Fruit fly (Drosophila melanogaster) whole organism, pupa: ENCODE results near the gene Myc.
A peak's percentile ranks its signal among the peaks of the same experiment; 100 is the strongest.

Source experiments
- CG10348 ChIP-seq: fragments of 200-800 bp; sonication (Bioruptor generic); IDR thresholded peaks from 2 replicates; pipeline ENCODE4 v1.3.6; 2022; ENCODE audit warnings: missing biosample characterization, missing genetic modification characterization
- CG12605 ChIP-seq: fragments of 200-800 bp; sonication (Bioruptor generic); IDR thresholded peaks from 2 replicates; pipeline ENCODE4 v1.3.6; 2022; ENCODE audit warnings: missing biosample characterization, missing genetic modification characterization
- CG13204 ChIP-seq: fragments of 200-800 bp; sonication (Bioruptor generic); optimal IDR thresholded peaks from 2 replicates; lab custom pipeline; 2018; ENCODE audit warnings: missing biosample characterization, mild to moderate bottlenecking, missing genetic modification characterization, moderate library complexity
- CG14655 ChIP-seq: fragments of 200-800 bp; sonication (Bioruptor generic); optimal IDR thresholded peaks from 3 replicates; lab custom pipeline; 2017; ENCODE audit warnings: mild to moderate bottlenecking, missing biosample characterization, missing genetic modification reagents, missing genetic modification characterization
- CG15710 ChIP-seq: fragments of 200-800 bp; sonication (Bioruptor generic); optimal IDR thresholded peaks from 2 replicates; lab custom pipeline; 2018; ENCODE audit warnings: missing biosample characterization, mild to moderate bottlenecking, missing genetic modification characterization, moderate library complexity
- CG17806 ChIP-seq: fragments of 200-800 bp; sonication (Bioruptor generic); optimal IDR thresholded peaks from 2 replicates; lab custom pipeline; 2018; ENCODE audit warnings: missing biosample characterization, mild to moderate bottlenecking, missing genetic modification characterization, moderate library complexity
- CG32121 ChIP-seq: fragments of 200-800 bp; sonication (Bioruptor generic); IDR thresholded peaks from 2 replicates; pipeline ENCODE4 v1.3.6; 2022; ENCODE audit warnings: missing biosample characterization, missing genetic modification characterization
- CG34367 ChIP-seq: fragments of 200-800 bp; sonication (Bioruptor generic); optimal IDR thresholded peaks from 2 replicates; lab custom pipeline; 2018; ENCODE audit warnings: missing biosample characterization, mild to moderate bottlenecking, missing genetic modification characterization
- CG4496 ChIP-seq: fragments of 200-800 bp; sonication (Bioruptor generic); IDR thresholded peaks from 3 replicates; pipeline ENCODE4 v1.3.6; 2022; ENCODE audit warnings: missing biosample characterization, missing genetic modification characterization
- CG8159 ChIP-seq: fragments of 200-800 bp; sonication (Bioruptor generic); optimal IDR thresholded peaks from 3 replicates; lab custom pipeline; 2018; ENCODE audit warnings: missing biosample characterization, mild to moderate bottlenecking, missing genetic modification characterization, moderate library complexity
- CG8301 ChIP-seq: fragments of 200-800 bp; sonication (Bioruptor generic); optimal IDR thresholded peaks from 2 replicates; lab custom pipeline; 2018; ENCODE audit warnings: missing biosample characterization, mild to moderate bottlenecking, missing genetic modification characterization
- CG9948 ChIP-seq: fragments of 200-800 bp; sonication (Bioruptor generic); optimal IDR thresholded peaks from 2 replicates; lab custom pipeline; 2018; ENCODE audit warnings: missing biosample characterization, mild to moderate bottlenecking, missing genetic modification characterization, moderate library complexity
- D1 ChIP-seq: fragments of 200-800 bp; sonication (Bioruptor generic); optimal IDR thresholded peaks from 2 replicates; lab custom pipeline; 2018; ENCODE audit warnings: missing biosample characterization, mild to moderate bottlenecking, missing genetic modification characterization, moderate library complexity
- EcR ChIP-seq: fragments of 200-800 bp; sonication (Bioruptor generic); optimal IDR thresholded peaks from 3 replicates; lab custom pipeline; 2019; ENCODE audit warnings: missing biosample characterization, missing genetic modification characterization, mild to moderate bottlenecking, moderate library complexity, missing genetic modification reagents
- Ets98B ChIP-seq: fragments of 200-800 bp; sonication (Bioruptor generic); IDR thresholded peaks from 2 replicates; pipeline ENCODE4 v1.3.6; 2022; ENCODE audit warnings: missing biosample characterization, missing genetic modification characterization
- Pif1A ChIP-seq: fragments of 200-800 bp; sonication (Bioruptor generic); optimal IDR thresholded peaks from 3 replicates; lab custom pipeline; 2016; ENCODE audit warnings: missing biosample characterization, missing genetic modification characterization
- Pif1B ChIP-seq: fragments of 200-800 bp; sonication (Bioruptor generic); optimal IDR thresholded peaks from 3 replicates; lab custom pipeline; 2016; ENCODE audit warnings: missing biosample characterization, missing genetic modification characterization
- Snoo ChIP-seq: fragments of 200-800 bp; sonication (Bioruptor generic); optimal IDR thresholded peaks from 3 replicates; lab custom pipeline; 2017; ENCODE audit warnings: missing biosample characterization, mild to moderate bottlenecking, missing genetic modification characterization, inconsistent platforms
- fd96Ca ChIP-seq: fragments of 200-800 bp; sonication (Bioruptor generic); IDR thresholded peaks from 3 replicates; pipeline ENCODE4 v1.3.6; 2022; ENCODE audit warnings: missing biosample characterization, missing genetic modification characterization
- gl ChIP-seq: fragments of 200-800 bp; sonication (Bioruptor generic); optimal IDR thresholded peaks from 2 replicates; lab custom pipeline; 2018; ENCODE audit warnings: missing biosample characterization, mild to moderate bottlenecking, missing genetic modification characterization
- rn ChIP-seq: fragments of 200-800 bp; sonication (Bioruptor generic); IDR thresholded peaks from 2 replicates; pipeline ENCODE4 v1.3.6; 2022; ENCODE audit warnings: missing biosample characterization, missing genetic modification characterization

The Myc gene

DNA sequence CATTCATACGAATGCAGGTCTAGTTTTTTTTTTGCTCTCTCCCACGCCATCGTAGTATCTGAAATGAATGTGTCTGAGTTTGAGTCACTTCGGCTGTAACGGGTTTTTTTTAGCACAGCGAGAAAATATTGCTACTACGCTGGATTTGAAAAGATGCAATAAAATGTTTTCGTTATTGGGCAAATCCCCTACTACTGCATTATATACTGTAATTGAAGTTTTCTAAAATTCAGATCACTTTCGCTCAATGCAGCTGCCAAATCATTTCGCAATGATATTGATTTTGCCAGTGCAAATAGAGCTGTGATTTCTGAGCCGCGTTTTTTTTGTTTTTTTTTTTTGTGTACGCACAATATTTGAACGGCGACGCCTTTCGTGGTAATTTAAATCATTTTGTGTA, 60.0 kb downstream of the Myc start:
- peak; percentile 72 for TF ChIP-seq CG12605 (GFP tag; lab: Robert Waterston, UW)
- TF ChIP-seq CG34367 (tag; lab: Kevin White, UChicago): peak; percentile 79
- TF ChIP-seq Pif1A: peak; percentile 89
- peak; percentile 77 for TF ChIP-seq CG8301 (tag; lab: Kevin White, UChicago)
- no peak for TF ChIP-seq CG13204
- TF ChIP-seq Ets98B (GFP tag; lab: Robert Waterston, UW): peak; percentile 91
- peak; percentile 64; the same call in 1 of the 2 replicates for TF ChIP-seq CG10348 (GFP tag; lab: Robert Waterston, UW)
- TF ChIP-seq CG14655 (GFP tag; lab: Kevin White, UChicago): peak; percentile 73
- peak; percentile 71 for TF ChIP-seq Snoo (tag; lab: Kevin White, UChicago)
- TF ChIP-seq CG4496 (GFP tag; lab: Robert Waterston, UW): peak; percentile 92
- peak; percentile 91 for TF ChIP-seq CG32121
- TF ChIP-seq D1 (tag; lab: Kevin White, UChicago): peak; percentile 61
- peak; percentile 86 for TF ChIP-seq CG15710 (tag; lab: Kevin White, UChicago)
- TF ChIP-seq fd96Ca (GFP tag; lab: Robert Waterston, UW): peak; percentile 91
- peak; percentile 25 for TF ChIP-seq EcR
- TF ChIP-seq gl: peak; percentile 52
- TF ChIP-seq Pif1B (GFP tag; lab: Kevin White, UChicago): peak; percentile 80
- peak; percentile 70 for TF ChIP-seq rn (GFP tag; lab: Robert Waterston, UW)
- TF ChIP-seq CG8159 (tag; lab: Kevin White, UChicago): peak; percentile 87
- peak; percentile 81 for TF ChIP-seq CG17806 (tag; lab: Kevin White, UChicago)
- peak; percentile 77 for TF ChIP-seq CG9948 (tag; lab: Kevin White, UChicago)

DNA sequence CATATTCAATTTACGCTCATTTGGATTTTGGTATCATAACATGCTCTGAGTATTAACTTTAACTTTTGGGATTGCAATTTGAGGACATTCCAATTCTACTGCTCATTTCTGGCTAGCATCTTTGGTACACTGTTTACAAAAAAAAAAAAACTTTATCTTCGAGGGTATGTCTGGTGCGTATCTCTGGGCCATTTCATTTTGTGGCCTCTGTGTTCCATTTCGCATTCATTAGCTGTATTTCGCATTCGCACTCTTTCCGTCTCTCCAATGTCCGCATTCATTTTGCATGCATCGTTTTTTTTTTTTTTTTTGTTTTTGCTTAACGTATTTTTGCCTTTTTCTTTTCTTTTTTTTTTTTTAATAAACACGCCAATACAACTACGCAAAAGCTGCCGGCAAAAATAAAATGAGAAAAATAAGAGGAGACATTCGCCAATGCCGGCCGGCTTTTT, 60.7 kb downstream of the Myc start:
- TF ChIP-seq CG8159 (tag; lab: Kevin White, UChicago) (peak; percentile 88), CG9948 (tag; lab: Kevin White, UChicago) (peak; percentile 66), CG15710 (tag; lab: Kevin White, UChicago) (peak; percentile 88), fd96Ca (GFP tag; lab: Robert Waterston, UW) (peak; percentile 81), CG12605 (GFP tag; lab: Robert Waterston, UW) (peak; percentile 97), CG32121 (peak; percentile 93), D1 (tag; lab: Kevin White, UChicago) (peak; percentile 44), CG8301 (tag; lab: Kevin White, UChicago) (peak; percentile 69), CG4496 (GFP tag; lab: Robert Waterston, UW) (peak; percentile 95), Pif1B (GFP tag; lab: Kevin White, UChicago) (peak; percentile 94), Snoo (tag; lab: Kevin White, UChicago) (peak; percentile 95), CG14655 (GFP tag; lab: Kevin White, UChicago) (peak; percentile 73), CG17806 (tag; lab: Kevin White, UChicago) (peak; percentile 83), EcR (no peak), CG10348 (GFP tag; lab: Robert Waterston, UW) (no peak), Pif1A (peak; percentile 96), rn (GFP tag; lab: Robert Waterston, UW) (peak; percentile 86), CG13204 (peak; percentile 80), CG34367 (tag; lab: Kevin White, UChicago) (peak; percentile 57), Ets98B (GFP tag; lab: Robert Waterston, UW) (peak; percentile 93), gl (peak; percentile 58)

DNA sequence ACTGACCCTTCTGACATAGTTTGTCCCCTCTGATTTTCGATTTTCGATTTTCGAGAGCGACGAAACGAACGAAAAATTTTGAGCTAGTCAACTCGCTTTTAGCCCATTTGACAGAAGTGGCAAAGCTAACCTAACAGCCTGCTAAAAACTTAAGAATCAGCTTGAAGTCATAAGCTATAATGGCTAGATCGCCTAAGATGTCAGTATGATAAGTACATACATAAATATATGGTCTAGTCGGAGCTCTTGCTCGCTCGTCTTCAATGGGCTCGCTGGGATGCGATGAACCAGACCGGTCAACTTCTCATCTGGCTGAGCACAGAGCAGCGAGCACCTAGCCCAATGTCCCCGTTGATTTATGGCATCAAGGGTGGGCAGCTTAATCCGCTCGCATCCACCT, 62.7 kb downstream of the Myc start, which contains the start of gene CG14269:
Gene CG14269, minus strand, starts transcription at position 101 of the 400 bp plus-strand sequence.
- TF ChIP-seq CG15710 (tag; lab: Kevin White, UChicago) (no peak), CG14655 (GFP tag; lab: Kevin White, UChicago) (no peak), CG10348 (GFP tag; lab: Robert Waterston, UW) (no peak), Pif1A (no peak), gl (no peak), CG4496 (GFP tag; lab: Robert Waterston, UW) (no peak)

DNA sequence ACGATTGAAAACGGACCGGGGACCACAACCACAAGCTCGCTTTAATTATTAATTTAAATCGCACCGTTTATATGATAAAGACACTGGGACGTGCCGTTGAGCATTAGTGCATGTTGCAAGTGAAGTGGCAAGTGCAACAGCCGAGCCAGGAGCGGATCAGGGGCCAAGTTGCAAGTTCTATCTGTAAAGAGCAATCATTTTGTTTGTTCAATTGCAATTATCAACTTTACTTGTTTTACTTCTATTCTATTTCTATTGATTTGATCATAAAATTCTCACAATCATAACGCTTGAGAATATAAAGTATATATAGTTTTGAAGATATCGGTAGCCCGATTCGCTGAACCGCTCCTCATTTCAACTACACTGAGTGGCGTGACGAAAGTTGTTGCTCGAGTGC, 63.2 kb downstream of the Myc start:
- TF ChIP-seq CG9948 (tag; lab: Kevin White, UChicago) (peak; percentile 49), CG8159 (tag; lab: Kevin White, UChicago) (peak; percentile 61), D1 (tag; lab: Kevin White, UChicago) (no peak), Pif1B (GFP tag; lab: Kevin White, UChicago) (peak; percentile 43), CG32121 (no peak), CG17806 (tag; lab: Kevin White, UChicago) (peak; percentile 56), CG14655 (GFP tag; lab: Kevin White, UChicago) (peak; percentile 70), CG12605 (GFP tag; lab: Robert Waterston, UW) (no peak), gl (peak; percentile 8), Pif1A (peak; percentile 44), Ets98B (GFP tag; lab: Robert Waterston, UW) (no peak), CG34367 (tag; lab: Kevin White, UChicago) (peak; percentile 17), fd96Ca (GFP tag; lab: Robert Waterston, UW) (no peak), CG15710 (tag; lab: Kevin White, UChicago) (peak; percentile 59), rn (GFP tag; lab: Robert Waterston, UW) (no peak), CG8301 (tag; lab: Kevin White, UChicago) (peak; percentile 59)

DNA sequence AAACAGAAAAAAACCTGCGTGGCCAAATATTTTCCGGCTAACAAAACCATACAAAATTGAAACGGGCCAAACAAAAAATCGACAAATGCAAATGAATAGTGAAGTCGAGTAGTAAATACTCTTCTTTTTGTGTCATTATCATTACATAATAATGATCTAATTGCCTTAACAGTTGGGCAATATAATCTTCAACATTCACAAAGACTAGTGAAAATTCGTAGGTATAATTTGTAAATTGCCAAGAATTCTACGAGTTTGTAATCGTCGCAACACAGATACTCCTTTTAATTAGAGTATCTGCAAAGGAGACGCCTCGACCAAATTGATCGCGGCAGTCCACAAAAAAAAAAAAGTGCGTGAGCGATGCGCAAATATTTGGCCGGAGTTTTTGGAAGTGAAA, 64.5 kb downstream of the Myc start:
- TF ChIP-seq CG8159 (tag; lab: Kevin White, UChicago) (no peak), CG12605 (GFP tag; lab: Robert Waterston, UW) (no peak), Pif1B (GFP tag; lab: Kevin White, UChicago) (no peak), CG17806 (tag; lab: Kevin White, UChicago) (peak; percentile 3), rn (GFP tag; lab: Robert Waterston, UW) (no peak)
